Worm (Caenorhabditis elegans) whole organism, L1 larva: ENCODE data around the gene fbxb-40.

Experiments
- aly-2 ChIP-seq: fragments of 150-350 bp; optimal IDR thresholded peaks from 2 replicates; lab custom pipeline; 2014; ENCODE audit warnings: missing biosample characterization, missing genetic modification characterization
- elt-2 ChIP-seq: sonication (generic microtip); optimal IDR thresholded peaks from 2 replicates; lab custom pipeline; 2016; ENCODE audit warnings: missing genetic modification characterization, mild to moderate bottlenecking, inconsistent platforms, missing compliant biosample characterization, missing genetic modification reagents
- elt-3 ChIP-seq, 6 experiments: fragments of 150-350 bp in 1 of 6; sonication (generic microtip); optimal IDR thresholded peaks; 2 replicates each; lab custom pipeline; 2017 to 2018; ENCODE audit warnings: missing biosample characterization in 6 of 6, missing genetic modification characterization in 6 of 6, inconsistent platforms in 1 of 6
- fos-1 ChIP-seq: fragments of 150-350 bp; optimal IDR thresholded peaks from 2 replicates; lab custom pipeline; 2014; ENCODE audit warnings: missing biosample characterization, missing genetic modification characterization
- nhr-237 ChIP-seq: fragments of 150-350 bp; optimal IDR thresholded peaks from 2 replicates; lab custom pipeline; 2014; ENCODE audit warnings: missing biosample characterization, missing genetic modification characterization
- nhr-28 ChIP-seq: fragments of 150-350 bp; optimal IDR thresholded peaks from 2 replicates; lab custom pipeline; 2014; ENCODE audit warnings: missing biosample characterization, missing genetic modification characterization
- pqm-1 ChIP-seq: sonication (generic microtip); optimal IDR thresholded peaks from 3 replicates; lab custom pipeline; 2017; ENCODE audit warnings: missing biosample characterization, missing genetic modification characterization

DNA sequence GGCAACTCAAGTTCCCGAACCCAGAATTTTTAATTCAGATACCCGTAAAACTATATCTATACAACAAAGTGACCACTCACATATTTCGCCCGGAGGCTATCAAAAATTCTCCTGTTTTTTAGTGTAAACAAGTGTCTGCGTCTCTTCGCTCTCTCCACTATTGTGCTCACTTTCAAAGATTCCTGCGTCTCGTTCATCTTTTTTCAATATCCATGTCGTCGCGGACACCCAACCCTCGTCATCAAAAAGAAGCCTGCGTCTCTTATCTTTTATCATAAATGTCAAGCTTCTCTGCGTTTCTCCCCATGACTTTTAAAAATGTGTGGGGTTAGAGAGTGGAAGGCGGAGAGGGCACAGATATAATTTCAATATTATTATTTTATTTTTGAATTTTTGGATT is 35.1 kb upstream of the fbxb-40 start:
- TF ChIP-seq pqm-1 (tag; lab: Kevin White, UChicago) (no peak), elt-3 (tag; optimal IDR thresholded peaks at IDR 0.05; lab: Kevin White, UChicago) (peak in 1 of 6 experiments; percentile 43), nhr-237 (tag; lab: Kevin White, UChicago) (no peak), fos-1 (tag; lab: Kevin White, UChicago) (peak; percentile 40), aly-2 (no peak), nhr-28 (no peak), elt-2 (tag; lab: Kevin White, UChicago) (no peak)
